Worm (Caenorhabditis elegans): ENCODE data around the gene ugt-61.

The ugt-61 gene

DNA sequence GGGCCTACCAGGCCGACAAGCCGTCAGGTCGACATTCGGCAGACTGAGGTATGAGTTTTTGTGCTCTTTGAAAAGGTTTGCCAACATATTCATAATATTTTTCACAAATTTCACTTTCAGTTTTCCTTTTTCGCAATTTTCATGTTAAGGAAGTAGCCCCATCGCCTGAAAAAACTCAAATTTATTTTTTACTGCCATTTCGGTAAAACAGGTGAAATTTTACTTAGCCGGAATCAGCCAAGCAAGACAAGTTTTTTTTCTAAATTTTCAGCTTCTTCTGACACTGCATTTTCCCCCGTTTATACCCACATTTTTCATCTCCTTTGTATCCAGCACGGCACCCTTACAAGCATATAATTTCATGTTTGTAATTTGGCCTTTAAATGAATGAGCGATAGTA lies 49.3 kb downstream of the ugt-61 start, which contains the start of gene R02F11.11:
Gene R02F11.11 (plus strand): TSS at position 301 of the 400 bp plus-strand sequence.
- TF ChIP-seq nhr-2 (tag; optimal IDR thresholded peaks at IDR 0.05) (no peak), pha-4 (tag; optimal IDR thresholded peaks at IDR 0.05) (no peak), unc-62 (GFP tag; optimal IDR thresholded peaks at IDR 0.05) (no peak), tbx-8 (GFP tag; optimal IDR thresholded peaks at IDR 0.05) (no peak), ztf-11 (tag; optimal IDR thresholded peaks at IDR 0.05) (no peak)

DNA sequence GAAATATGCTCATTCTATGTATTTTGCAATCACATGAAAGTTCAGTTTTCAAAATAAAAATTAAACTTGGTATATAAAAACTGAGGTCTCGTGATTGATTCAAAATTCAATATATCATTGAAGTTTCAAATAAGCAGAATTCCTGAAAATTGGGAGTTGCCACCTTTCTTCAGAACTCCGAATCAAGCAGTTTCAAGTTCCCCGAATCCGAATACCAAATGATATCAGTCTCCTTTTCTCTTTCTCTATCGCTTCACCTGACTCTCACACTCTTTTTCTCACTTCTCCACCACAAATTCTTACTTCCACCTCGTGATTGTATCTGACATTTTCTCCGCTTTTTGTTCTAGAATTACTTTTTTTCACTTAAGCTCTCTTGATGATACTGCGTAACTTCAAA lies 52.1 kb downstream of the ugt-61 start, which contains the start of gene R02F11.2:
Gene R02F11.2 (plus strand): TSS at position 292 of the 400 bp plus-strand sequence.
- TF ChIP-seq sptf-1 (tag; optimal IDR thresholded peaks at IDR 0.05) (no peak), ceh-39 (tag; optimal IDR thresholded peaks at IDR 0.05) (no peak), tbx-8 (GFP tag; optimal IDR thresholded peaks at IDR 0.05) (no peak), hlh-1 (tag; optimal IDR thresholded peaks at IDR 0.05) (no peak)

Data from whole organism, mixed stage, embryonic.